Fruit fly (Drosophila melanogaster) whole organism, pupa: ENCODE measurements around the gene CG13299.

Experiments used
- D1 ChIP-seq: fragments of 200-800 bp; sonication (Bioruptor generic); optimal IDR thresholded peaks from 2 replicates; lab custom pipeline; 2018; ENCODE audit warnings: missing biosample characterization, mild to moderate bottlenecking, missing genetic modification characterization, moderate library complexity
- EcR ChIP-seq: fragments of 200-800 bp; sonication (Bioruptor generic); optimal IDR thresholded peaks from 3 replicates; lab custom pipeline; 2019; ENCODE audit warnings: missing biosample characterization, missing genetic modification characterization, mild to moderate bottlenecking, moderate library complexity, missing genetic modification reagents
- Ets98B ChIP-seq: fragments of 200-800 bp; sonication (Bioruptor generic); IDR thresholded peaks from 2 replicates; pipeline ENCODE4 v1.3.6; 2022; ENCODE audit warnings: missing biosample characterization, missing genetic modification characterization
- Snoo ChIP-seq: fragments of 200-800 bp; sonication (Bioruptor generic); optimal IDR thresholded peaks from 3 replicates; lab custom pipeline; 2017; ENCODE audit warnings: missing biosample characterization, mild to moderate bottlenecking, missing genetic modification characterization, inconsistent platforms

DNA sequence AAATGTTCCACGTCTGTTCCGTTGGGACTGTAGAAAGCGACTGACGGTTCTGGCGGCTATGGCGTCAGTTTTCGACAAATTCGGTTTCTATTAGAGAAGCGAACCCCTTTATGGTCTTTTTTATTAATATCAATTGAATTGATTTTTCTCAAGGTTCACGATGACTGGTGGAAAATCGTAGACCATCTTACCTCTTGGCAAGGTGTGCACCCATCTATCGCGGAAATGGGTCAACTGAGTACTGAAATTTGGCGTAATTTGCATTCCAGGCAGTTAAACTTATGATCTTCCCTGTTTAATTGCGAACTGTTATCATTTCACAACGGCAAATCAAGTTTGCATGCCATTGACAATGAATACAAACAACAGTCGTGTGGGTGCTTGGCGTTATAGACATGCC lies 7.8 kb upstream of the CG13299 start, which contains the start of gene CG10226:
- TF ChIP-seq EcR (GFP tag; lab: Kevin White, UChicago) (no peak), Ets98B (GFP tag; lab: Robert Waterston, UW) (no peak), Snoo (no peak), D1 (tag; lab: Kevin White, UChicago) (no peak)
